Fruit fly (Drosophila melanogaster) whole organism, prepupa: Measurements from ENCODE around the gene CG10508.
A peak's percentile ranks its signal among the peaks of the same experiment; 100 is the strongest.

Experiments
- Blimp-1 ChIP-seq: fragments of 200-800 bp; sonication (Bioruptor generic); optimal IDR thresholded peaks from 3 replicates; lab custom pipeline; 2017; ENCODE audit warnings: missing biosample characterization, missing genetic modification characterization, mild to moderate bottlenecking, moderate library complexity, missing genetic modification reagents
- CG10669 ChIP-seq: fragments of 200-800 bp; sonication (Bioruptor generic); optimal IDR thresholded peaks from 3 replicates; lab custom pipeline; 2018; ENCODE audit warnings: missing biosample characterization, mild to moderate bottlenecking, missing genetic modification characterization, moderate library complexity
- CG11902 ChIP-seq: fragments of 200-800 bp; sonication (Bioruptor generic); optimal IDR thresholded peaks from 3 replicates; lab custom pipeline; 2016; ENCODE audit warnings: missing biosample characterization, missing genetic modification characterization
- CG15336 ChIP-seq: fragments of 200-800 bp; sonication (Bioruptor generic); IDR thresholded peaks from 2 replicates; pipeline ENCODE4 v1.3.6; 2022; ENCODE audit warnings: missing biosample characterization, missing genetic modification characterization
- CG16779 ChIP-seq: fragments of 200-800 bp; sonication (Bioruptor generic); optimal IDR thresholded peaks from 3 replicates; lab custom pipeline; 2017; ENCODE audit warnings: missing biosample characterization, mild to moderate bottlenecking, missing genetic modification characterization
- CG31627 ChIP-seq: fragments of 200-800 bp; sonication (Bioruptor generic); optimal IDR thresholded peaks from 3 replicates; lab custom pipeline; 2016; ENCODE audit warnings: missing biosample characterization, missing genetic modification characterization
- CG34406 ChIP-seq: fragments of 200-800 bp; sonication (Bioruptor generic); optimal IDR thresholded peaks from 3 replicates; lab custom pipeline; 2016; ENCODE audit warnings: missing biosample characterization, missing genetic modification characterization
- CG3919 ChIP-seq: fragments of 200-800 bp; sonication (Bioruptor generic); optimal IDR thresholded peaks from 3 replicates; lab custom pipeline; 2016; ENCODE audit warnings: missing biosample characterization, missing genetic modification characterization
- CG6163 ChIP-seq: fragments of 200-800 bp; sonication (Bioruptor generic); IDR thresholded peaks from 3 replicates; pipeline ENCODE4 v1.3.6; 2022; ENCODE audit warnings: missing biosample characterization, missing genetic modification characterization
- CG6276 ChIP-seq: fragments of 200-800 bp; sonication (Bioruptor generic); optimal IDR thresholded peaks from 2 replicates; lab custom pipeline; 2017; ENCODE audit warnings: missing biosample characterization, mild to moderate bottlenecking, missing genetic modification characterization
- CG6808 ChIP-seq: fragments of 200-800 bp; sonication (Bioruptor generic); optimal IDR thresholded peaks from 3 replicates; lab custom pipeline; 2017; ENCODE audit warnings: missing biosample characterization, missing genetic modification characterization, mild to moderate bottlenecking, moderate library complexity, missing genetic modification reagents
- CG8119 ChIP-seq: fragments of 200-800 bp; sonication (Bioruptor generic); IDR thresholded peaks from 3 replicates; pipeline ENCODE4 v1.3.6; 2022; ENCODE audit warnings: missing biosample characterization, missing genetic modification characterization
- Eip78C ChIP-seq: fragments of 200-800 bp; sonication (Bioruptor generic); peaks from one replicate; lab custom pipeline; 2016; ENCODE audit warnings: missing biosample characterization, missing genetic modification characterization
- Ets96B ChIP-seq: fragments of 200-800 bp; optimal IDR thresholded peaks from 2 replicates; lab custom pipeline; 2019; ENCODE audit warnings: missing biosample characterization, mild to moderate bottlenecking, missing genetic modification characterization, moderate library complexity
- Hr39 ChIP-seq: fragments of 200-800 bp; sonication (Bioruptor generic); optimal IDR thresholded peaks from 2 replicates; lab custom pipeline; 2016; ENCODE audit warnings: missing biosample characterization, missing genetic modification characterization
- Lpt ChIP-seq: fragments of 200-800 bp; sonication (Bioruptor generic); optimal IDR thresholded peaks from 3 replicates; lab custom pipeline; 2016; ENCODE audit warnings: missing biosample characterization, missing genetic modification characterization
- Met ChIP-seq: fragments of 200-800 bp; sonication (Bioruptor generic); optimal IDR thresholded peaks from 3 replicates; lab custom pipeline; 2016; ENCODE audit warnings: missing biosample characterization, missing genetic modification characterization
- Sox102F ChIP-seq: fragments of 200-800 bp; sonication (Bioruptor generic); optimal IDR thresholded peaks from 2 replicates; lab custom pipeline; 2016; ENCODE audit warnings: missing biosample characterization, mild to moderate bottlenecking, missing genetic modification characterization
- Sox15 ChIP-seq: fragments of 200-800 bp; sonication (Bioruptor generic); optimal IDR thresholded peaks from 3 replicates; lab custom pipeline; 2016; ENCODE audit warnings: missing biosample characterization, missing genetic modification characterization
- esn ChIP-seq: fragments of 200-800 bp; sonication (Bioruptor generic); optimal IDR thresholded peaks from 2 replicates; lab custom pipeline; 2016; ENCODE audit warnings: missing biosample characterization, mild to moderate bottlenecking, missing genetic modification characterization, moderate library complexity
- fkh ChIP-seq: fragments of 200-800 bp; sonication (Bioruptor generic); optimal IDR thresholded peaks from 3 replicates; lab custom pipeline; 2017; ENCODE audit warnings: missing biosample characterization, mild to moderate bottlenecking, missing genetic modification characterization, moderate library complexity
- lz ChIP-seq: fragments of 200-800 bp; sonication (Bioruptor generic); optimal IDR thresholded peaks from 3 replicates; lab custom pipeline; 2016; ENCODE audit warnings: missing biosample characterization, missing genetic modification characterization
- net ChIP-seq: fragments of 200-800 bp; sonication (Bioruptor generic); optimal IDR thresholded peaks from 3 replicates; lab custom pipeline; 2016; ENCODE audit warnings: missing biosample characterization, missing genetic modification characterization
- pdm3 ChIP-seq: fragments of 200-800 bp; sonication (Bioruptor generic); optimal IDR thresholded peaks from 3 replicates; lab custom pipeline; 2016; ENCODE audit warnings: missing biosample characterization, missing genetic modification characterization
- ss ChIP-seq, 2 experiments: fragments of 200-800 bp; sonication (Bioruptor generic); optimal IDR thresholded peaks; 2 replicates in 1 of 2; 3 replicates in 1 of 2; lab custom pipeline; 2017 to 2018; ENCODE audit warnings: mild to moderate bottlenecking in 2 of 2, missing biosample characterization in 2 of 2, missing genetic modification characterization in 2 of 2, moderate library complexity in 1 of 2
- svp ChIP-seq: fragments of 200-800 bp; sonication (Bioruptor generic); peaks from one replicate; lab custom pipeline; 2016; ENCODE audit warnings: missing biosample characterization, missing genetic modification characterization
- vri ChIP-seq: fragments of 200-800 bp; sonication (Bioruptor generic); optimal IDR thresholded peaks from 3 replicates; lab custom pipeline; 2016; ENCODE audit warnings: missing biosample characterization, mild to moderate bottlenecking, missing genetic modification characterization

CG10508 gene

dm6 chr3L:21200587-21200986 is 9.4 kb upstream of the CG10508 start (continued):
- TF ChIP-seq lz (GFP tag; lab: Kevin White, UChicago) (no peak), CG3919 (GFP tag; lab: Kevin White, UChicago) (no peak), CG15336 (GFP tag; lab: Robert Waterston, UW) (no peak), CG6808 (GFP tag; lab: Kevin White, UChicago) (peak; percentile 4), Blimp-1 (GFP tag; lab: Kevin White, UChicago) (no peak), Met (GFP tag; lab: Kevin White, UChicago) (no peak), CG34406 (GFP tag; lab: Kevin White, UChicago) (peak; percentile 10), fkh (GFP tag; lab: Kevin White, UChicago) (no peak), Sox102F (no peak), Ets96B (tag; lab: Kevin White, UChicago) (peak; percentile 2)

dm6 chr3L:21201246-21201896 is 8.6 kb upstream of the CG10508 start:
- TF ChIP-seq CG6163 (GFP tag; lab: Robert Waterston, UW) = no peak
- TF ChIP-seq fkh (GFP tag; lab: Kevin White, UChicago) = peak; percentile 73

- TF ChIP-seq svp (GFP tag; lab: Kevin White, UChicago) (peak; percentile 75), esn (GFP tag; lab: Kevin White, UChicago) (no peak), Eip78C (GFP tag; lab: Kevin White, UChicago) (peak; percentile 82), vri (GFP tag; lab: Kevin White, UChicago) (peak; percentile 30), pdm3 (GFP tag; lab: Kevin White, UChicago) (no peak), Lpt (GFP tag; lab: Kevin White, UChicago) (peak; percentile 5), Ets96B (tag; lab: Kevin White, UChicago) (no peak), CG8119 (GFP tag; lab: Robert Waterston, UW) (peak; percentile 40; the same call in 1 of the 3 replicates), net (GFP tag; lab: Kevin White, UChicago) (no peak), CG16779 (tag; lab: Kevin White, UChicago) (peak; percentile 10)
These were observed 7.8 kb upstream of the CG10508 start for dm6 chr3L:21202029-21202776.

dm6 chr3L:21202777-21203282 is 7.2 kb upstream of the CG10508 start, which contains the start of the genes Targ1, CG10512 and Targ2:
Targ1 (minus strand) TSS chr3L:21202882.
CG10512 (plus strand) TSS chr3L:21202920.
Targ2 (minus strand) TSS chr3L:21203232.
- TF ChIP-seq esn (GFP tag; lab: Kevin White, UChicago) (no peak), fkh (GFP tag; lab: Kevin White, UChicago) (peak; percentile 19), CG6276 (GFP tag; lab: Kevin White, UChicago) (peak; percentile 41), Eip78C (GFP tag; lab: Kevin White, UChicago) (peak; percentile 75), Blimp-1 (GFP tag; lab: Kevin White, UChicago) (peak; percentile 51), CG3919 (GFP tag; lab: Kevin White, UChicago) (no peak), ss (GFP tag; optimal IDR thresholded peaks at IDR 0.05; lab: Kevin White, UChicago) (peak; percentile 6 to 56), CG11902 (no peak), CG6163 (GFP tag; lab: Robert Waterston, UW) (peak; percentile 30; the same call in 1 of the 3 replicates)

dm6 chr3L:21204581-21205495 is 5.2 kb upstream of the CG10508 start:
- TF ChIP-seq CG10669 = no peak
- TF ChIP-seq CG31627 (GFP tag; lab: Kevin White, UChicago) = no peak
- no peak for TF ChIP-seq Hr39 (GFP tag; lab: Kevin White, UChicago)
- TF ChIP-seq CG6163 (GFP tag; lab: Robert Waterston, UW) = no peak
- no peak for TF ChIP-seq Sox15 (GFP tag; lab: Kevin White, UChicago)
- TF ChIP-seq fkh (GFP tag; lab: Kevin White, UChicago) = peak; percentile 95
- peak; percentile 12 for TF ChIP-seq Eip78C (GFP tag; lab: Kevin White, UChicago)
- TF ChIP-seq vri (GFP tag; lab: Kevin White, UChicago) = peak; percentile 0
- TF ChIP-seq svp (GFP tag; lab: Kevin White, UChicago) = peak; percentile 70
- no peak for TF ChIP-seq ss (GFP tag; optimal IDR thresholded peaks at IDR 0.05; lab: Kevin White, UChicago)
- no peak for TF ChIP-seq CG6808 (GFP tag; lab: Kevin White, UChicago)
